Worm (Caenorhabditis elegans) whole organism, L4/young adult: ENCODE data around the gene ifc-2.

Experiments used
- W03F9.2 ChIP-seq: fragments of 150-350 bp; optimal IDR thresholded peaks from 2 replicates; lab custom pipeline; 2014; ENCODE audit warnings: missing biosample characterization, missing genetic modification characterization
- dao-5 ChIP-seq: sonication (generic microtip); optimal IDR thresholded peaks from 2 replicates; lab custom pipeline; 2016; ENCODE audit warnings: missing genotype, missing genetic modification characterization, moderate library complexity, missing compliant biosample characterization
- him-1 ChIP-seq: sonication (generic microtip); optimal IDR thresholded peaks from 2 replicates; lab custom pipeline; 2016; ENCODE audit warnings: missing genotype, missing genetic modification reagents, missing genetic modification characterization, missing compliant biosample characterization

DNA sequence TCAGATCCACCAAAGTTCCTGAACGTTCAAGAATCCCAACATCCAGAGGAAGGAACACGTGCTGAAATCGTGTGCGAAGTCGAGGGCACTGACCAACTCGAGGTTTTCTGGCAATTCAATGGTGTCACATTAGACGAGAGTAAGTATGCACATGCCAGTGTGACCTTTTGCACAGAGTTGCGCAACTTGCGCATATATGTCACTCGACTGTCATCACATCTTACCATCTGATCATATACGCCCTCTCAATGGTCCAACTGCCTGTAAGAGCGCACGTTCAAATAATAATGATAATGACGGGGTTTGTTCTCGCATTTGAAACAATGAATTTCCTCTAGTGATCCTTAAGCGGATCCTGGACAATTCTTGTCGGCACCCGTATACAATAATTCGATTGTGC lies 41.5 kb upstream of the ifc-2 start:
- TF ChIP-seq dao-5 (tag; lab: Kevin White, UChicago) (no peak), W03F9.2 (no peak), him-1 (tag; lab: Kevin White, UChicago) (no peak)
